Worm (Caenorhabditis elegans) whole organism, early embryonic: ENCODE measurements around the gene R04E5.7.

Experiments used
- B0310.2 ChIP-seq: sonication (generic microtip); optimal IDR thresholded peaks from 2 replicates; lab custom pipeline; 2016; ENCODE audit warnings: mild to moderate bottlenecking, missing genetic modification characterization, missing compliant biosample characterization
- F13C5.2 ChIP-seq: sonication (generic microtip); optimal IDR thresholded peaks from 2 replicates; lab custom pipeline; 2017; ENCODE audit warnings: mild to moderate bottlenecking, missing genetic modification characterization, inconsistent platforms, missing compliant biosample characterization
- aly-1 ChIP-seq: sonication (generic microtip); optimal IDR thresholded peaks from 2 replicates; lab custom pipeline; 2016; ENCODE audit warnings: missing genetic modification characterization, missing compliant biosample characterization
- ama-1 ChIP-seq: fragments of 150-350 bp; optimal IDR thresholded peaks from 2 replicates; lab custom pipeline; 2014
- ceh-13 ChIP-seq: fragments of 200-800 bp; sonication (Bioruptor generic); optimal IDR thresholded peaks from 2 replicates; lab custom pipeline; 2018; ENCODE audit warnings: mild to moderate bottlenecking, missing genetic modification characterization, missing compliant biosample characterization
- ceh-36 ChIP-seq: sonication (generic microtip); optimal IDR thresholded peaks from 2 replicates; lab custom pipeline; 2016; ENCODE audit warnings: missing genetic modification characterization, inconsistent platforms, missing compliant biosample characterization
- ets-7 ChIP-seq: sonication (generic microtip); optimal IDR thresholded peaks from 2 replicates; lab custom pipeline; 2016; ENCODE audit warnings: missing genotype, missing genetic modification characterization, missing compliant biosample characterization
- flt-1 ChIP-seq: fragments of 200-800 bp; sonication (Bioruptor generic); IDR thresholded peaks from 2 replicates; pipeline ENCODE4 v1.3.6; 2022; ENCODE audit warnings: missing genetic modification characterization, missing compliant biosample characterization
- hmbx-1 ChIP-seq: sonication (generic microtip); optimal IDR thresholded peaks from 2 replicates; lab custom pipeline; 2016; ENCODE audit warnings: mild to moderate bottlenecking, missing genetic modification characterization, missing compliant biosample characterization
- hmg-4 ChIP-seq: fragments of 200-800 bp; sonication (Bioruptor generic); optimal IDR thresholded peaks from 2 replicates; lab custom pipeline; 2018; ENCODE audit warnings: mild to moderate bottlenecking, missing genetic modification characterization, missing compliant biosample characterization
- hnd-1 ChIP-seq: sonication (generic microtip); optimal IDR thresholded peaks from 2 replicates; lab custom pipeline; 2016; ENCODE audit warnings: missing genetic modification characterization, missing compliant biosample characterization
- pes-1 ChIP-seq: fragments of 200-800 bp; sonication (Bioruptor generic); IDR thresholded peaks from 2 replicates; pipeline ENCODE4 v1.3.6; 2022; ENCODE audit warnings: missing genetic modification reagents, missing genetic modification characterization, missing compliant biosample characterization
- scrt-1 ChIP-seq: fragments of 200-800 bp; sonication (Bioruptor generic); IDR thresholded peaks from 2 replicates; pipeline ENCODE4 v1.3.6; 2022; ENCODE audit warnings: missing genetic modification characterization, missing compliant biosample characterization
- sea-1 ChIP-seq: fragments of 200-800 bp; sonication (Bioruptor generic); conservative IDR thresholded peaks from 2 replicates; pipeline ENCODE4 v1.3.6; 2022; ENCODE audit warnings: missing genetic modification characterization, missing compliant biosample characterization
- tbx-11 ChIP-seq: fragments of 200-800 bp; sonication (Bioruptor generic); IDR thresholded peaks from 2 replicates; pipeline ENCODE4 v1.3.6; 2022; ENCODE audit warnings: missing genetic modification characterization, missing compliant biosample characterization
- tbx-37 ChIP-seq: fragments of 200-800 bp; sonication (Bioruptor generic); conservative IDR thresholded peaks from 2 replicates; pipeline ENCODE4 v1.3.6; 2022; ENCODE audit warnings: missing genetic modification reagents, missing genetic modification characterization, missing compliant biosample characterization
- tra-4 ChIP-seq: sonication (generic microtip); optimal IDR thresholded peaks from 2 replicates; lab custom pipeline; 2017; ENCODE audit warnings: missing genetic modification characterization, missing compliant biosample characterization

Gene R04E5.7

ce11 chrX:8806070-8806799 lies 9.2 kb upstream of the R04E5.7 start, which contains the start of gene R04E5.8:
Gene R04E5.8, minus strand, starts transcription at chrX:8806120.
- no peak for TF ChIP-seq flt-1 (GFP tag; lab: Robert Waterston, UW)
- peak; percentile 33 for TF ChIP-seq hmg-4 (GFP tag; lab: Kevin White, UChicago)

ce11 chrX:8805475-8805874 lies 8.4 kb upstream of the R04E5.7 start:
- TF ChIP-seq ama-1 (no peak), pes-1 (GFP tag; lab: Robert Waterston, UW) (no peak), hmg-4 (GFP tag; lab: Kevin White, UChicago) (peak; percentile 30), B0310.2 (tag; lab: Kevin White, UChicago) (no peak), hmbx-1 (tag; lab: Kevin White, UChicago) (no peak)

- TF ChIP-seq ceh-36 (tag; lab: Kevin White, UChicago) (no peak), ets-7 (no peak), scrt-1 (no peak), flt-1 (GFP tag; lab: Robert Waterston, UW) (no peak), hnd-1 (tag; lab: Kevin White, UChicago) (no peak), pes-1 (GFP tag; lab: Robert Waterston, UW) (no peak), hmbx-1 (tag; lab: Kevin White, UChicago) (no peak), ceh-13 (GFP tag; lab: Kevin White, UChicago) (no peak), B0310.2 (tag; lab: Kevin White, UChicago) (no peak), sea-1 (GFP tag; lab: Robert Waterston, UW) (no peak), hmg-4 (GFP tag; lab: Kevin White, UChicago) (no peak), ama-1 (no peak), tbx-37 (no peak), aly-1 (tag; lab: Kevin White, UChicago) (no peak), tra-4 (tag; lab: Kevin White, UChicago) (no peak), tbx-11 (GFP tag; lab: Robert Waterston, UW) (no peak), F13C5.2 (no peak)
Observed at ce11 chrX:8800983-8801382, 3.9 kb upstream of the R04E5.7 start.

ce11 chrX:8800355-8800754 lies 3.3 kb upstream of the R04E5.7 start:
- TF ChIP-seq hmbx-1 (tag; lab: Kevin White, UChicago) (no peak), ama-1 (no peak), tra-4 (tag; lab: Kevin White, UChicago) (no peak), F13C5.2 (no peak), ets-7 (no peak), scrt-1 (no peak), ceh-13 (GFP tag; lab: Kevin White, UChicago) (no peak), aly-1 (tag; lab: Kevin White, UChicago) (no peak), hmg-4 (GFP tag; lab: Kevin White, UChicago) (no peak), flt-1 (GFP tag; lab: Robert Waterston, UW) (no peak), ceh-36 (tag; lab: Kevin White, UChicago) (no peak), B0310.2 (tag; lab: Kevin White, UChicago) (no peak), tbx-37 (no peak), tbx-11 (GFP tag; lab: Robert Waterston, UW) (no peak), pes-1 (GFP tag; lab: Robert Waterston, UW) (no peak)

- TF ChIP-seq hmg-4 (GFP tag; lab: Kevin White, UChicago) (no peak), ets-7 (no peak), scrt-1 (no peak), B0310.2 (tag; lab: Kevin White, UChicago) (no peak), hmbx-1 (tag; lab: Kevin White, UChicago) (no peak), flt-1 (GFP tag; lab: Robert Waterston, UW) (no peak), sea-1 (GFP tag; lab: Robert Waterston, UW) (no peak), F13C5.2 (no peak), ceh-13 (GFP tag; lab: Kevin White, UChicago) (no peak), ama-1 (no peak), aly-1 (tag; lab: Kevin White, UChicago) (no peak), tra-4 (tag; lab: Kevin White, UChicago) (no peak), ceh-36 (tag; lab: Kevin White, UChicago) (no peak), tbx-37 (no peak), pes-1 (GFP tag; lab: Robert Waterston, UW) (no peak), tbx-11 (GFP tag; lab: Robert Waterston, UW) (no peak), hnd-1 (tag; lab: Kevin White, UChicago) (no peak)
Observed at ce11 chrX:8799925-8800324, 2.9 kb upstream of the R04E5.7 start.

- TF ChIP-seq scrt-1 (no peak), flt-1 (GFP tag; lab: Robert Waterston, UW) (no peak), hmg-4 (GFP tag; lab: Kevin White, UChicago) (no peak), tra-4 (tag; lab: Kevin White, UChicago) (no peak), sea-1 (GFP tag; lab: Robert Waterston, UW) (no peak), pes-1 (GFP tag; lab: Robert Waterston, UW) (no peak), F13C5.2 (no peak), hmbx-1 (tag; lab: Kevin White, UChicago) (no peak), aly-1 (tag; lab: Kevin White, UChicago) (no peak)
Observed at ce11 chrX:8797653-8798052, 591 bp upstream of the R04E5.7 start.

ce11 chrX:8791821-8792220 lies 5.2 kb downstream of the R04E5.7 start, which contains the start of gene chup-1:
Gene chup-1, plus strand, starts transcription at chrX:8792160.
- no peak for TF ChIP-seq pes-1 (GFP tag; lab: Robert Waterston, UW)
- no peak for TF ChIP-seq scrt-1
- TF ChIP-seq ceh-36 (tag; lab: Kevin White, UChicago), result no peak
- no peak for TF ChIP-seq hnd-1 (tag; lab: Kevin White, UChicago)
- TF ChIP-seq aly-1 (tag; lab: Kevin White, UChicago), result no peak
- no peak for TF ChIP-seq tbx-11 (GFP tag; lab: Robert Waterston, UW)
- TF ChIP-seq flt-1 (GFP tag; lab: Robert Waterston, UW), result no peak
- TF ChIP-seq hmg-4 (GFP tag; lab: Kevin White, UChicago), result no peak
- no peak for TF ChIP-seq hmbx-1 (tag; lab: Kevin White, UChicago)
